Worm (Caenorhabditis elegans) whole organism, young adult: Measurements from ENCODE around the gene col-128.

Experiments
- ama-1 ChIP-seq, 3 experiments: fragments of 150-350 bp in 1 of 3; sonication (generic microtip) in 2 of 3; optimal IDR thresholded peaks; 2 replicates each; lab custom pipeline; 2014 to 2018; ENCODE audit warnings: missing biosample characterization in 2 of 3, missing genetic modification characterization in 2 of 3, missing genetic modification reagents in 2 of 3
- nhr-90 ChIP-seq: sonication (generic microtip); optimal IDR thresholded peaks from 2 replicates; lab custom pipeline; 2016; ENCODE audit warnings: missing genotype, mild to moderate bottlenecking, missing genetic modification characterization, missing compliant biosample characterization
- pha-4 ChIP-seq: fragments of 150-350 bp; sonication (generic microtip); optimal IDR thresholded peaks from 2 replicates; lab custom pipeline; 2014; ENCODE audit warnings: missing biosample characterization, missing genetic modification reagents, missing genetic modification characterization

DNA sequence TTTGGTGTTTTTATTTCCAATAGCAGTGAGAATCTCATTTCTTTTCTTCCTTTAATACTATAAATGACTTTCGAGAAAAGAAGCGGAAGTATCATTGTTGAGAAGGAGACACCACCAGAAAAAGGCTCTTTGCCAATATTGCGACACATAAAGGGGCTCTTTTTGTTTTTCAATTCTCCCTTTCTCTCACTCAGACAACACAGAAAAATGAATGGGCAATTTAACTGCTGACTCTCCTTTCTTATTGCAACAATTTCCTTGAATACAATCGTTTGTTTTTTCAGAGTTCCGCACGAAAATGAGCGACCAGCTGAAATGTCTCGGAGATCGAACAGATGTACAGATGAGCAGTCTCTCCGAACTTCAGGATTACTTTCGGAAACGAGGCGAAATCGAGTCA lies 22.6 kb upstream of the col-128 start:
- TF ChIP-seq ama-1 (optimal IDR thresholded peaks at IDR 0.05; lab: Kevin White, UChicago) (no peak), ama-1 (GFP tag; optimal IDR thresholded peaks at IDR 0.05; lab: Kevin White, UChicago) (no peak), pha-4 (tag; lab: Kevin White, UChicago) (no peak), nhr-90 (no peak)
